Worm (Caenorhabditis elegans) whole organism, L4 larva: Measurements from ENCODE around the gene henn-1.

Source experiments
- F37D6.2 ChIP-seq: sonication (generic microtip); optimal IDR thresholded peaks from 2 replicates; lab custom pipeline; 2016; ENCODE audit warnings: mild to moderate bottlenecking, missing genetic modification characterization, missing compliant biosample characterization
- F49E8.2 ChIP-seq: sonication (generic microtip); optimal IDR thresholded peaks from 2 replicates; lab custom pipeline; 2016; ENCODE audit warnings: missing compliant biosample characterization, mild to moderate bottlenecking, missing genetic modification characterization, borderline replicate concordance
- R02D3.7 ChIP-seq: fragments of 150-350 bp; sonication (generic microtip); optimal IDR thresholded peaks from 3 replicates; lab custom pipeline; 2014; ENCODE audit warnings: missing biosample characterization, missing genetic modification characterization
- T20F7.1 ChIP-seq: fragments of 200-800 bp; sonication (Bioruptor generic); optimal IDR thresholded peaks from 2 replicates; lab custom pipeline; 2018; ENCODE audit warnings: mild to moderate bottlenecking, missing genetic modification characterization, missing compliant biosample characterization
- T26A8.4 ChIP-seq: fragments of 200-800 bp; sonication (Bioruptor generic); IDR thresholded peaks from 2 replicates; pipeline ENCODE4 v1.3.6; 2022; ENCODE audit warnings: missing genetic modification characterization, missing compliant biosample characterization
- attf-4 ChIP-seq: sonication (generic microtip); optimal IDR thresholded peaks from 3 replicates; lab custom pipeline; 2017; ENCODE audit warnings: missing biosample characterization, missing genetic modification characterization
- ceh-28 ChIP-seq: fragments of 150-350 bp; optimal IDR thresholded peaks from 2 replicates; lab custom pipeline; 2014; ENCODE audit warnings: missing biosample characterization, missing genetic modification reagents, missing genetic modification characterization
- ceh-32 ChIP-seq: sonication (generic microtip); optimal IDR thresholded peaks from 2 replicates; lab custom pipeline; 2016; ENCODE audit warnings: mild to moderate bottlenecking, missing genetic modification characterization, missing compliant biosample characterization; ENCODE audit not compliant: poor library complexity
- ceh-44 ChIP-seq: fragments of 200-800 bp; sonication (Bioruptor generic); IDR thresholded peaks from 2 replicates; pipeline ENCODE4 v1.3.6; 2022; ENCODE audit warnings: missing genetic modification reagents, missing genetic modification characterization, missing compliant biosample characterization
- ceh-82 ChIP-seq: sonication (generic microtip); optimal IDR thresholded peaks from 2 replicates; lab custom pipeline; 2017; ENCODE audit warnings: missing biosample characterization, missing genetic modification characterization
- daf-12 ChIP-seq: fragments of 150-350 bp; optimal IDR thresholded peaks from 2 replicates; lab custom pipeline; 2014; ENCODE audit warnings: missing biosample characterization, missing genetic modification reagents, missing genetic modification characterization
- daf-19 ChIP-seq: fragments of 200-800 bp; sonication (Bioruptor generic); conservative IDR thresholded peaks from 2 replicates; pipeline ENCODE4 v1.3.6; 2022; ENCODE audit warnings: missing genetic modification characterization, missing compliant biosample characterization
- dmd-8 ChIP-seq: fragments of 200-800 bp; sonication (Bioruptor generic); IDR thresholded peaks from 2 replicates; pipeline ENCODE4 v1.3.6; 2022; ENCODE audit warnings: missing genetic modification characterization, missing compliant biosample characterization
- dmd-9 ChIP-seq: fragments of 200-800 bp; sonication (Bioruptor generic); IDR thresholded peaks from 2 replicates; pipeline ENCODE4 v1.3.6; 2022; ENCODE audit warnings: missing genetic modification reagents, missing genetic modification characterization, missing compliant biosample characterization
- dpl-1 ChIP-seq: fragments of 150-350 bp; optimal IDR thresholded peaks from 2 replicates; lab custom pipeline; 2014; ENCODE audit warnings: missing biosample characterization, missing genetic modification reagents, missing genetic modification characterization
- dve-1 ChIP-seq: sonication (generic microtip); optimal IDR thresholded peaks from 2 replicates; lab custom pipeline; 2017; ENCODE audit warnings: antibody characterized with exemption, mild to moderate bottlenecking, missing genetic modification characterization, missing compliant biosample characterization; ENCODE audit not compliant: insufficient read depth
- fos-1 ChIP-seq: fragments of 150-350 bp; optimal IDR thresholded peaks from 2 replicates; lab custom pipeline; 2014; ENCODE audit warnings: missing biosample characterization, missing genetic modification characterization
- gei-8 ChIP-seq: fragments of 200-800 bp; sonication (Bioruptor generic); optimal IDR thresholded peaks from 2 replicates; lab custom pipeline; 2018; ENCODE audit warnings: mild to moderate bottlenecking, missing genetic modification characterization, missing compliant biosample characterization
- hlh-30 ChIP-seq: sonication (generic microtip); optimal IDR thresholded peaks from 2 replicates; lab custom pipeline; 2017; ENCODE audit warnings: antibody characterized with exemption, mild to moderate bottlenecking, missing genetic modification characterization, missing compliant biosample characterization; ENCODE audit not compliant: insufficient read depth
- lin-1 ChIP-seq: fragments of 200-800 bp; sonication (Bioruptor generic); IDR thresholded peaks from 2 replicates; pipeline ENCODE4 v1.3.6; 2022; ENCODE audit warnings: missing genetic modification reagents, missing genetic modification characterization, missing compliant biosample characterization
- lin-38 ChIP-seq: fragments of 200-800 bp; sonication (Bioruptor generic); IDR thresholded peaks from 2 replicates; pipeline ENCODE4 v1.3.6; 2022; ENCODE audit warnings: missing genetic modification reagents, missing genetic modification characterization, missing compliant biosample characterization
- lir-3 ChIP-seq: sonication (generic microtip); optimal IDR thresholded peaks from 2 replicates; lab custom pipeline; 2016; ENCODE audit warnings: mild to moderate bottlenecking, missing genetic modification characterization, missing compliant biosample characterization
- lsy-2 ChIP-seq, 2 experiments: fragments of 150-350 bp in 1 of 2; sonication (generic microtip) in 1 of 2; optimal IDR thresholded peaks; 2 replicates each; lab custom pipeline; 2014 to 2017; ENCODE audit warnings: missing biosample characterization in 2 of 2, missing genetic modification characterization in 2 of 2
- madf-9 ChIP-seq: fragments of 200-800 bp; sonication (Bioruptor generic); conservative IDR thresholded peaks from 2 replicates; pipeline ENCODE4 v1.3.6; 2022; ENCODE audit warnings: missing genetic modification reagents, missing genetic modification characterization, missing compliant biosample characterization
- mdl-1 ChIP-seq, 2 experiments: fragments of 150-350 bp in 1 of 2; sonication (generic microtip) in 1 of 2; optimal IDR thresholded peaks; 2 replicates each; lab custom pipeline; 2014 to 2017; ENCODE audit warnings: missing biosample characterization in 2 of 2, missing genetic modification characterization in 2 of 2
- mdt-29 ChIP-seq: fragments of 200-800 bp; sonication (Bioruptor generic); IDR thresholded peaks from 2 replicates; pipeline ENCODE4 v1.3.6; 2022; ENCODE audit warnings: missing genetic modification reagents, missing genetic modification characterization, missing compliant biosample characterization
- mep-1 ChIP-seq: fragments of 150-350 bp; sonication (generic microtip); optimal IDR thresholded peaks from 3 replicates; lab custom pipeline; 2014; ENCODE audit warnings: missing biosample characterization, missing genetic modification characterization
- mes-2 ChIP-seq: sonication (generic microtip); optimal IDR thresholded peaks from 2 replicates; lab custom pipeline; 2016; ENCODE audit warnings: missing genotype, mild to moderate bottlenecking, missing genetic modification characterization, missing compliant biosample characterization; ENCODE audit not compliant: poor library complexity, severe bottlenecking
- mxl-2 ChIP-seq: fragments of 200-800 bp; sonication (Bioruptor generic); conservative IDR thresholded peaks from 2 replicates; pipeline ENCODE4 v1.3.6; 2022; ENCODE audit warnings: missing genetic modification reagents, missing genetic modification characterization, missing compliant biosample characterization
- nhr-10 ChIP-seq: fragments of 150-350 bp; optimal IDR thresholded peaks from 2 replicates; lab custom pipeline; 2014; ENCODE audit warnings: missing biosample characterization, missing genetic modification characterization
- nhr-25 ChIP-seq: sonication (generic microtip); optimal IDR thresholded peaks from 2 replicates; lab custom pipeline; 2017; ENCODE audit warnings: missing genetic modification characterization, mild to moderate bottlenecking, missing compliant biosample characterization, antibody characterized with exemption, moderate library complexity, borderline replicate concordance; ENCODE audit not compliant: insufficient read depth
- nhr-28 ChIP-seq: fragments of 150-350 bp; optimal IDR thresholded peaks from 2 replicates; lab custom pipeline; 2014; ENCODE audit warnings: missing biosample characterization, missing genetic modification characterization
- nhr-41 ChIP-seq: fragments of 200-800 bp; sonication (Bioruptor generic); IDR thresholded peaks from 2 replicates; pipeline ENCODE4 v1.3.6; 2022; ENCODE audit warnings: missing genetic modification reagents, missing genetic modification characterization, missing compliant biosample characterization
- nhr-42 ChIP-seq: fragments of 200-800 bp; sonication (Bioruptor generic); IDR thresholded peaks from 2 replicates; pipeline ENCODE4 v1.3.6; 2022; ENCODE audit warnings: missing genetic modification characterization, missing compliant biosample characterization
- nhr-48 ChIP-seq: sonication (generic microtip); optimal IDR thresholded peaks from 2 replicates; lab custom pipeline; 2016; ENCODE audit warnings: mild to moderate bottlenecking, missing genetic modification characterization, missing compliant biosample characterization
- nhr-6 ChIP-seq: fragments of 150-350 bp; optimal IDR thresholded peaks from 2 replicates; lab custom pipeline; 2014; ENCODE audit warnings: missing biosample characterization, missing genetic modification characterization
- nhr-76 ChIP-seq: fragments of 150-350 bp; optimal IDR thresholded peaks from 2 replicates; lab custom pipeline; 2014; ENCODE audit warnings: missing biosample characterization, missing genetic modification characterization
- nhr-77 ChIP-seq: fragments of 150-350 bp; optimal IDR thresholded peaks from 2 replicates; lab custom pipeline; 2014; ENCODE audit warnings: missing biosample characterization, missing genetic modification characterization
- snpc-1.2 ChIP-seq: fragments of 200-800 bp; sonication (Bioruptor generic); IDR thresholded peaks from 2 replicates; pipeline ENCODE4 v1.3.6; 2022; ENCODE audit warnings: missing genetic modification reagents, missing genetic modification characterization, missing compliant biosample characterization
- snpc-4 ChIP-seq: fragments of 150-350 bp; optimal IDR thresholded peaks from 2 replicates; lab custom pipeline; 2014; ENCODE audit warnings: missing biosample characterization, missing genetic modification characterization
- spr-1 ChIP-seq: sonication (generic microtip); optimal IDR thresholded peaks from 2 replicates; lab custom pipeline; 2016; ENCODE audit warnings: mild to moderate bottlenecking, missing genetic modification characterization, missing compliant biosample characterization
- tag-97 ChIP-seq: fragments of 200-800 bp; sonication (Bioruptor generic); IDR thresholded peaks from 2 replicates; pipeline ENCODE4 v1.3.6; 2022; ENCODE audit warnings: missing genetic modification characterization, missing compliant biosample characterization
- tra-1 ChIP-seq: fragments of 200-800 bp; sonication (Bioruptor generic); IDR thresholded peaks from 2 replicates; pipeline ENCODE4 v1.3.6; 2022; ENCODE audit warnings: missing genetic modification reagents, missing genetic modification characterization, missing compliant biosample characterization
- unc-130 ChIP-seq: sonication (generic microtip); optimal IDR thresholded peaks from 2 replicates; lab custom pipeline; 2016; ENCODE audit warnings: missing genetic modification reagents, missing genetic modification characterization, missing compliant biosample characterization
- unc-62 ChIP-seq, 3 experiments: fragments of 150-350 bp in 1 of 3; sonication (generic microtip); optimal IDR thresholded peaks in 2 of 3; peaks in 1 of 3; 1 replicate in 1 of 3; 2 replicates in 2 of 3; lab custom pipeline; 2014 to 2017; ENCODE audit warnings: missing biosample characterization in 3 of 3, missing genetic modification characterization in 3 of 3, missing genetic modification reagents in 3 of 3, missing genotype in 1 of 3
- zfp-2 ChIP-seq: sonication (generic microtip); optimal IDR thresholded peaks from 2 replicates; lab custom pipeline; 2016; ENCODE audit warnings: mild to moderate bottlenecking, missing genetic modification characterization, missing compliant biosample characterization
- zip-11 ChIP-seq: fragments of 200-800 bp; sonication (Bioruptor generic); IDR thresholded peaks from 2 replicates; pipeline ENCODE4 v1.3.6; 2022; ENCODE audit warnings: missing genetic modification characterization, missing compliant biosample characterization
- ztf-11 ChIP-seq: fragments of 150-350 bp; optimal IDR thresholded peaks from 2 replicates; lab custom pipeline; 2014; ENCODE audit warnings: missing biosample characterization, missing genetic modification characterization

henn-1 gene

DNA sequence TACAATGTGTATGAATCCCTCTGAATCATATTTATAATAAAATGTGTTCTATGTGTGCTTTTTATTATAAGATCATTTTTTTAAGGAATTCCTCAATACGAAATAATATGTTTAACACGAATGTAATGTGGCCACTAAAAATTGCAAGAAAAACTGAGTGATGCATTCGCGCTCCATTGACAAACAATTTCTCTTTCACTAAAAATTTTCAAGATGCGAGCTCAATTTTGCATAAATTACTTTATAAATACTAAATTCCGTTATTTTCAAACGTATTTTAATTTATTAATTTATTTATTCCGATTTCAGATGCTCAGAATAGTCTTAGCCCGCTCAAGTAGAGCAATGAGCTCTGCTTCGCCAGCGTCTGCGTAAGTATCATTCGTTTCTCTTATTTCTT lies 33.3 kb downstream of the henn-1 start, which contains the start of gene mrps-9:
mrps-9 (plus strand) TSS at position 310 of the 400 bp plus-strand sequence.
- TF ChIP-seq ceh-82 (tag; lab: Kevin White, UChicago), result no peak
- TF ChIP-seq nhr-41 (GFP tag; lab: Robert Waterston, UW), result no peak
- TF ChIP-seq mep-1, result no peak
- no peak for TF ChIP-seq ceh-28 (tag; lab: Kevin White, UChicago)
- peak; percentile 29 for TF ChIP-seq T20F7.1 (GFP tag; lab: Kevin White, UChicago)
- TF ChIP-seq ceh-44 (GFP tag; lab: Robert Waterston, UW), result no peak
- peak; percentile 2 for TF ChIP-seq hlh-30 (tag; lab: Kevin White, UChicago)
- peak; percentile 61 for TF ChIP-seq mes-2 (tag; lab: Kevin White, UChicago)
- TF ChIP-seq ceh-32 (tag; lab: Kevin White, UChicago), result no peak
- TF ChIP-seq dpl-1 (GFP tag; lab: Kevin White, UChicago), result peak; percentile 31
- no peak for TF ChIP-seq tra-1 (GFP tag; lab: Robert Waterston, UW)
- no peak for TF ChIP-seq mdt-29 (GFP tag; lab: Robert Waterston, UW)
- TF ChIP-seq lin-38, result peak; percentile 94
- TF ChIP-seq, all 104 proteins: peak for 5

DNA sequence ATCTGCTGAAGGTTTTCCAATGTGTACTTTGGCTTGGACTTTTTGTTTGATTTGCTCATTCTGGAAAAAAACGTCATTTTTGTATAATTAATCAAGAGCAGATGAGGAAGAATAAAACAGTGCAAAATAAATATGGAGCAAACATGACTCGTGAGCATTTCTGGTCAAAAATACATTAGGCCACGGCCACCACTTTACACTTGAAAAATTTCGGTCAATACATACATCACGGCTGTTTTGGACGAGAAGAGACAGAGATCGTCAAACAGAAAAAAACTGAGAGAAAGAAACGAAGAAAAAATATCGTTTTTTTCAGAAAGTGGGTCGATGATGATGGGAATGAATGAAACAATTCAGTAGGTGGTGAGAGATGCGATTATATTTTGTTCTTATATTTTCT lies 35.8 kb downstream of the henn-1 start, which contains the start of the genes F09G8.7 and crn-7:
F09G8.7 (minus strand) TSS at position 60 of the 400 bp plus-strand sequence.
crn-7 (plus strand) TSS at position 236 of the 400 bp plus-strand sequence.
- TF ChIP-seq nhr-42 (GFP tag; lab: Robert Waterston, UW) (no peak), nhr-77 (tag; lab: Kevin White, UChicago) (no peak), nhr-6 (no peak), nhr-10 (tag; lab: Kevin White, UChicago) (no peak), lin-1 (GFP tag; lab: Robert Waterston, UW) (no peak), mdl-1 (tag; optimal IDR thresholded peaks at IDR 0.05; lab: Kevin White, UChicago) (no peak), spr-1 (tag; lab: Kevin White, UChicago) (no peak), unc-130 (GFP tag; lab: Kevin White, UChicago) (no peak), dmd-9 (GFP tag; lab: Robert Waterston, UW) (no peak), nhr-76 (no peak), tra-1 (GFP tag; lab: Robert Waterston, UW) (no peak), unc-62 (GFP tag; optimal IDR thresholded peaks at IDR 0.05 in 1 of 2; lab: Kevin White, UChicago) (peak in 1 of 2 experiments; percentile 57), unc-62 (tag; optimal IDR thresholded peaks at IDR 0.05; lab: Kevin White, UChicago) (no peak), nhr-28 (tag; lab: Kevin White, UChicago) (peak; percentile 51), madf-9 (no peak), T26A8.4 (no peak), attf-4 (tag; lab: Kevin White, UChicago) (no peak), dmd-8 (no peak), hlh-30 (tag; lab: Kevin White, UChicago) (peak; percentile 55), nhr-25 (tag; lab: Kevin White, UChicago) (no peak), lin-38 (peak; percentile 39; the same call in 1 of the 2 replicates), dve-1 (tag; lab: Kevin White, UChicago) (peak; percentile 28), zip-11 (GFP tag; lab: Robert Waterston, UW) (no peak), R02D3.7 (tag; lab: Kevin White, UChicago) (no peak), gei-8 (GFP tag; lab: Kevin White, UChicago) (no peak), snpc-4 (tag; lab: Kevin White, UChicago) (no peak), F49E8.2 (tag; lab: Kevin White, UChicago) (no peak), daf-19 (GFP tag; lab: Robert Waterston, UW) (no peak), ceh-28 (tag; lab: Kevin White, UChicago) (no peak), mxl-2 (no peak), tag-97 (no peak), zfp-2 (tag; lab: Kevin White, UChicago) (no peak), daf-12 (no peak), F37D6.2 (tag; lab: Kevin White, UChicago) (no peak), lsy-2 (tag; optimal IDR thresholded peaks at IDR 0.05; lab: Kevin White, UChicago) (peak in 1 of 2 experiments; percentile 61), lir-3 (tag; lab: Kevin White, UChicago) (no peak), nhr-48 (no peak), fos-1 (tag; lab: Kevin White, UChicago) (no peak), dpl-1 (GFP tag; lab: Kevin White, UChicago) (no peak), ztf-11 (no peak), snpc-1.2 (no peak), mdt-29 (GFP tag; lab: Robert Waterston, UW) (no peak)
